Worm (Caenorhabditis elegans) whole organism, midembryonic: ENCODE data around the gene C33D9.3.

Experiments used
- T22C8.4 ChIP-seq: fragments of 200-800 bp; sonication (Bioruptor generic); IDR thresholded peaks from 2 replicates; pipeline ENCODE4 v1.3.6; 2022; ENCODE audit warnings: missing genetic modification characterization, missing compliant biosample characterization
- cog-1 ChIP-seq: sonication (generic microtip); optimal IDR thresholded peaks from 2 replicates; lab custom pipeline; 2016; ENCODE audit warnings: missing genetic modification characterization, missing compliant biosample characterization
- flt-1 ChIP-seq: fragments of 200-800 bp; sonication (Bioruptor generic); IDR thresholded peaks from 2 replicates; pipeline ENCODE4 v1.3.6; 2022; ENCODE audit warnings: missing genetic modification characterization, missing compliant biosample characterization
- klf-2 ChIP-seq: fragments of 200-800 bp; sonication (Bioruptor generic); conservative IDR thresholded peaks from 2 replicates; pipeline ENCODE4 v1.3.6; 2022; ENCODE audit warnings: missing genetic modification reagents, missing genetic modification characterization, missing compliant biosample characterization
- med-1 ChIP-seq: sonication (generic microtip); optimal IDR thresholded peaks from 2 replicates; lab custom pipeline; 2017; ENCODE audit warnings: missing genetic modification characterization, mild to moderate bottlenecking, missing compliant biosample characterization, antibody characterized with exemption, missing genetic modification reagents; ENCODE audit not compliant: insufficient read depth
- ref-1 ChIP-seq: fragments of 200-800 bp; sonication (Bioruptor generic); conservative IDR thresholded peaks from 2 replicates; pipeline ENCODE4 v1.3.6; 2022; ENCODE audit warnings: missing genetic modification reagents, missing genetic modification characterization, missing compliant biosample characterization
- tab-1 ChIP-seq: fragments of 200-800 bp; sonication (Bioruptor generic); IDR thresholded peaks from 2 replicates; pipeline ENCODE4 v1.3.6; 2022; ENCODE audit warnings: missing genetic modification characterization, missing compliant biosample characterization
- ztf-23 ChIP-seq: fragments of 200-800 bp; sonication (Bioruptor generic); IDR thresholded peaks from 2 replicates; pipeline ENCODE4 v1.3.6; 2022; ENCODE audit warnings: missing genetic modification reagents, missing genetic modification characterization, missing compliant biosample characterization
- ztf-29 ChIP-seq: fragments of 200-800 bp; sonication (Bioruptor generic); IDR thresholded peaks from 2 replicates; pipeline ENCODE4 v1.3.6; 2022; ENCODE audit warnings: missing genetic modification reagents, missing genetic modification characterization, missing compliant biosample characterization

The C33D9.3 gene

ce11 chrIV:8820041-8820440, 27.3 kb upstream of the C33D9.3 start, which contains the start of gene T28C6.3:
TSS of gene T28C6.3 (plus strand) at chrIV:8820341.
- TF ChIP-seq cog-1 (tag; lab: Kevin White, UChicago), result no peak
- no peak for TF ChIP-seq klf-2
- no peak for TF ChIP-seq flt-1 (GFP tag; lab: Robert Waterston, UW)
- no peak for TF ChIP-seq ref-1 (GFP tag; lab: Robert Waterston, UW)
- no peak for TF ChIP-seq tab-1 (GFP tag; lab: Robert Waterston, UW)
- no peak for TF ChIP-seq ztf-29 (GFP tag; lab: Robert Waterston, UW)
- TF ChIP-seq ztf-23 (GFP tag; lab: Robert Waterston, UW), result no peak
- no peak for TF ChIP-seq med-1
- no peak for TF ChIP-seq T22C8.4

ce11 chrIV:8819471-8819870, 26.8 kb upstream of the C33D9.3 start:
- TF ChIP-seq flt-1 (GFP tag; lab: Robert Waterston, UW) (no peak), med-1 (no peak), T22C8.4 (no peak), ztf-29 (GFP tag; lab: Robert Waterston, UW) (no peak), ztf-23 (GFP tag; lab: Robert Waterston, UW) (no peak), ref-1 (GFP tag; lab: Robert Waterston, UW) (no peak), klf-2 (no peak), tab-1 (GFP tag; lab: Robert Waterston, UW) (no peak), cog-1 (tag; lab: Kevin White, UChicago) (no peak)

ce11 chrIV:8817639-8818038, 24.9 kb upstream of the C33D9.3 start, which contains the start of gene T28C6.10:
TSS of gene T28C6.10 (plus strand) at chrIV:8817939.
- TF ChIP-seq flt-1 (GFP tag; lab: Robert Waterston, UW) (no peak), klf-2 (no peak), ref-1 (GFP tag; lab: Robert Waterston, UW) (no peak), ztf-29 (GFP tag; lab: Robert Waterston, UW) (no peak), med-1 (no peak), ztf-23 (GFP tag; lab: Robert Waterston, UW) (no peak), T22C8.4 (no peak), tab-1 (GFP tag; lab: Robert Waterston, UW) (no peak), cog-1 (tag; lab: Kevin White, UChicago) (no peak)

ce11 chrIV:8816617-8817016, 23.9 kb upstream of the C33D9.3 start:
- TF ChIP-seq ref-1 (GFP tag; lab: Robert Waterston, UW), result no peak
- TF ChIP-seq med-1, result no peak
- TF ChIP-seq flt-1 (GFP tag; lab: Robert Waterston, UW), result 0 out of 2 replicates have a peak, but pooled peaks have one; percentile 20
- no peak for TF ChIP-seq cog-1 (tag; lab: Kevin White, UChicago)
- no peak for TF ChIP-seq T22C8.4
- 0 out of 2 replicates have a peak, but pooled peaks have one; percentile 10 for TF ChIP-seq ztf-23 (GFP tag; lab: Robert Waterston, UW)
- TF ChIP-seq ztf-29 (GFP tag; lab: Robert Waterston, UW), result no peak

- TF ChIP-seq ref-1 (GFP tag; lab: Robert Waterston, UW) (no peak), med-1 (no peak), ztf-23 (GFP tag; lab: Robert Waterston, UW) (no peak), tab-1 (GFP tag; lab: Robert Waterston, UW) (no peak), flt-1 (GFP tag; lab: Robert Waterston, UW) (no peak), ztf-29 (GFP tag; lab: Robert Waterston, UW) (no peak), klf-2 (no peak)
These were observed 23.3 kb upstream of the C33D9.3 start, which contains the start of gene grsp-2 for ce11 chrIV:8816029-8816428. TSS of gene grsp-2 (plus strand) at chrIV:8816329.

DNA sequence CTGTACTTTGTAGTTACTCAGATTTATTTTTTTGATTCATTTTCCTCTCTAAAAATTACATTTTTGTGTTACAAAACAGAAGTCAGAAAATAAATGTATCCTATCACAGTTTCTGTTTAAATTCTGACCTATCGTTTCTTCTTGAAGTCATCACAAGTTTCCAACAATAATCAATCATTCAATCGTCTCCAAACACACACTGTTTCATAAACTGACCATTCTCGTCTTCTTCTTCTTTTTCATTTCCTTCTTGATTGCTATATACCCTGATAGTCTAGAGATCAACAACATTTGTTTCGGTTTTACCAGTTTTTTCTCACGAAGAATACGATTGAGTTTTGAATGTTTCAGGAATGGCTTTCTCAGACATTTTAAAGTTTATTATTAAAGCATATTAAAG, 22.5 kb upstream of the C33D9.3 start:
- TF ChIP-seq ref-1 (GFP tag; lab: Robert Waterston, UW) (no peak), klf-2 (no peak), flt-1 (GFP tag; lab: Robert Waterston, UW) (no peak), med-1 (no peak), T22C8.4 (no peak), cog-1 (tag; lab: Kevin White, UChicago) (no peak), ztf-29 (GFP tag; lab: Robert Waterston, UW) (no peak), tab-1 (GFP tag; lab: Robert Waterston, UW) (no peak), ztf-23 (GFP tag; lab: Robert Waterston, UW) (no peak)

ce11 chrIV:8813614-8814013, 20.9 kb upstream of the C33D9.3 start, which contains the start of gene exc-5:
TSS of gene exc-5 (minus strand) at chrIV:8813670.
- TF ChIP-seq ztf-29 (GFP tag; lab: Robert Waterston, UW) (no peak), tab-1 (GFP tag; lab: Robert Waterston, UW) (no peak), flt-1 (GFP tag; lab: Robert Waterston, UW) (no peak)

DNA sequence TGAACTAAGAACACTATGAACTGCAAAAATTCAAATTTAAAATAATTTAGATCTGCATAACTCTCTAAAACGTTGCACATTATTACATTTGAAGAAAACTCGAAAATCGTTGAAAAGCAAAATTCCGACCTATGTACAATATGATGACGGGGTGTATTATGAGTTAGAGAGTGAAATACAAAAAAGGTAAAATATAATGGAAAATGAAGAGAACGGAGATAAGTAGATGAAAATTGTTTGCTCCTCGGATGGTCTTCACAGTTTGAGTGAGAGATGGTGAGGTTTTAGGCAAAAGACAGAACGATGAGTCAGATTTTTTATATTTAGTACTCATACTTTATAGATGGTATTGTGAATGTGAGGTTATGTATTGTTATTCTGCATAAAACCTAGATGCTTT, 14.6 kb upstream of the C33D9.3 start:
- TF ChIP-seq T22C8.4 (no peak), flt-1 (GFP tag; lab: Robert Waterston, UW) (no peak), ztf-23 (GFP tag; lab: Robert Waterston, UW) (no peak), klf-2 (no peak), ref-1 (GFP tag; lab: Robert Waterston, UW) (no peak), tab-1 (GFP tag; lab: Robert Waterston, UW) (no peak), med-1 (no peak), cog-1 (tag; lab: Kevin White, UChicago) (no peak), ztf-29 (GFP tag; lab: Robert Waterston, UW) (no peak)

- TF ChIP-seq T22C8.4, result no peak
- TF ChIP-seq tab-1 (GFP tag; lab: Robert Waterston, UW), result no peak
- no peak for TF ChIP-seq ztf-29 (GFP tag; lab: Robert Waterston, UW)
- TF ChIP-seq flt-1 (GFP tag; lab: Robert Waterston, UW), result no peak
- TF ChIP-seq med-1, result no peak
- no peak for TF ChIP-seq ref-1 (GFP tag; lab: Robert Waterston, UW)
- no peak for TF ChIP-seq cog-1 (tag; lab: Kevin White, UChicago)
- TF ChIP-seq ztf-23 (GFP tag; lab: Robert Waterston, UW), result no peak
- TF ChIP-seq klf-2, result no peak
These were observed 5.5 kb upstream of the C33D9.3 start, which contains the start of gene clec-182 for ce11 chrIV:8798255-8798654. TSS of gene clec-182 (minus strand) at chrIV:8798355.

- TF ChIP-seq tab-1 (GFP tag; lab: Robert Waterston, UW) (no peak), cog-1 (tag; lab: Kevin White, UChicago) (no peak)
These were observed 3.5 kb upstream of the C33D9.3 start for ce11 chrIV:8796246-8796645.
